Worm (Caenorhabditis elegans): ENCODE measurements around the gene kcmf-1.
A peak's percentile ranks its signal among the peaks of the same experiment; 100 is the strongest.

kcmf-1 gene

ce11 chrIII:7790522-7790921 is 38.7 kb upstream of the kcmf-1 start:
- TF ChIP-seq ttx-3 (tag; optimal IDR thresholded peaks at IDR 0.05) (no peak), ceh-18 (tag; optimal IDR thresholded peaks at IDR 0.05) (no peak), hlh-15 (tag; optimal IDR thresholded peaks at IDR 0.05) (no peak), nfya-1 (tag; optimal IDR thresholded peaks at IDR 0.05) (peak; percentile 27), sox-4 (tag; optimal IDR thresholded peaks at IDR 0.05) (no peak)

- TF ChIP-seq sox-2 (GFP tag; IDR thresholded peaks at IDR 0.05) = no peak
- peak; percentile 67 for TF ChIP-seq nfya-1 (tag; optimal IDR thresholded peaks at IDR 0.05)
Measured at ce11 chrIII:7792209-7792608, 37.0 kb upstream of the kcmf-1 start.

ce11 chrIII:7792970-7793369 is 36.2 kb upstream of the kcmf-1 start:
- TF ChIP-seq F13H6.1 (tag; optimal IDR thresholded peaks at IDR 0.05) (no peak), unc-42 (tag; optimal IDR thresholded peaks at IDR 0.05) (no peak), sdc-2 (tag; optimal IDR thresholded peaks at IDR 0.05) (no peak), ceh-24 (tag; optimal IDR thresholded peaks at IDR 0.05) (no peak), K02D7.2 (tag; optimal IDR thresholded peaks at IDR 0.05) (no peak), fkh-6 (tag; optimal IDR thresholded peaks at IDR 0.05) (no peak), ceh-2 (tag; optimal IDR thresholded peaks at IDR 0.05) (no peak), sox-2 (GFP tag; IDR thresholded peaks at IDR 0.05) (no peak), ceh-30 (tag; optimal IDR thresholded peaks at IDR 0.05) (no peak), pha-2 (tag; optimal IDR thresholded peaks at IDR 0.05) (no peak), ceh-14 (tag; optimal IDR thresholded peaks at IDR 0.05) (no peak), nhr-232 (tag; optimal IDR thresholded peaks at IDR 0.05) (no peak)

- TF ChIP-seq ama-1 (optimal IDR thresholded peaks at IDR 0.05) (no peak), che-1 (tag; optimal IDR thresholded peaks at IDR 0.05) (no peak), dve-1 (tag; optimal IDR thresholded peaks at IDR 0.05) (no peak), unc-3 (GFP tag; conservative IDR thresholded peaks at IDR 0.05) (no peak), unc-3 (tag; optimal IDR thresholded peaks at IDR 0.05) (no peak), zip-5 (tag; optimal IDR thresholded peaks at IDR 0.05) (no peak), hlh-8 (tag; optimal IDR thresholded peaks at IDR 0.05) (no peak), pqm-1 (tag; optimal IDR thresholded peaks at IDR 0.05) (no peak), F13H6.1 (tag; optimal IDR thresholded peaks at IDR 0.05) (no peak), ceh-19 (GFP tag; optimal IDR thresholded peaks at IDR 0.05) (no peak), ref-2 (tag; optimal IDR thresholded peaks at IDR 0.05) (no peak), pax-1 (tag; optimal IDR thresholded peaks at IDR 0.05) (no peak), fkh-10 (GFP tag; optimal IDR thresholded peaks at IDR 0.05) (no peak), ttx-3 (tag; optimal IDR thresholded peaks at IDR 0.05) (no peak)
Measured at ce11 chrIII:7795311-7795710, 33.9 kb upstream of the kcmf-1 start, which contains the start of gene cyk-7. Gene cyk-7, minus strand, starts transcription at chrIII:7795409.

ce11 chrIII:7805253-7805652 is 24.0 kb upstream of the kcmf-1 start:
- TF ChIP-seq pat-9 (tag; optimal IDR thresholded peaks at IDR 0.05) (no peak), hlh-30 (tag; optimal IDR thresholded peaks at IDR 0.05; ENCODE audit: insufficient read depth) (no peak), gmeb-2 (tag; optimal IDR thresholded peaks at IDR 0.05) (no peak)

- no peak for TF ChIP-seq dve-1 (tag; optimal IDR thresholded peaks at IDR 0.05)
Measured at ce11 chrIII:7806947-7807346, 22.3 kb upstream of the kcmf-1 start.

ce11 chrIII:7809033-7809432 is 20.2 kb upstream of the kcmf-1 start:
- TF ChIP-seq odd-2 (tag; optimal IDR thresholded peaks at IDR 0.05) = no peak
- no peak for TF ChIP-seq elt-2 (tag; optimal IDR thresholded peaks at IDR 0.05)
- TF ChIP-seq ceh-34 (tag; optimal IDR thresholded peaks at IDR 0.05) = no peak
- no peak for TF ChIP-seq ceh-14 (tag; optimal IDR thresholded peaks at IDR 0.05)
- no peak for TF ChIP-seq fkh-6 (tag; optimal IDR thresholded peaks at IDR 0.05)
- TF ChIP-seq syd-9 (tag; optimal IDR thresholded peaks at IDR 0.05) = no peak
- no peak for TF ChIP-seq tbx-2 (tag; optimal IDR thresholded peaks at IDR 0.05)
- TF ChIP-seq unc-42 (tag; optimal IDR thresholded peaks at IDR 0.05) = no peak
- TF ChIP-seq nhr-232 (tag; optimal IDR thresholded peaks at IDR 0.05) = no peak
- TF ChIP-seq fax-1 (tag; optimal IDR thresholded peaks at IDR 0.05) = no peak
- TF ChIP-seq ets-4 (tag; optimal IDR thresholded peaks at IDR 0.05) = no peak
- TF ChIP-seq ceh-6 (GFP tag; optimal IDR thresholded peaks at IDR 0.05) = no peak
- no peak for TF ChIP-seq hlh-15 (tag; optimal IDR thresholded peaks at IDR 0.05)
